Worm (Caenorhabditis elegans) whole organism, midembryonic: ENCODE data around the gene srj-38.

Experiments used
- T22C8.4 ChIP-seq: fragments of 200-800 bp; sonication (Bioruptor generic); IDR thresholded peaks from 2 replicates; pipeline ENCODE4 v1.3.6; 2022; ENCODE audit warnings: missing genetic modification characterization, missing compliant biosample characterization
- flt-1 ChIP-seq: fragments of 200-800 bp; sonication (Bioruptor generic); IDR thresholded peaks from 2 replicates; pipeline ENCODE4 v1.3.6; 2022; ENCODE audit warnings: missing genetic modification characterization, missing compliant biosample characterization
- klf-2 ChIP-seq: fragments of 200-800 bp; sonication (Bioruptor generic); conservative IDR thresholded peaks from 2 replicates; pipeline ENCODE4 v1.3.6; 2022; ENCODE audit warnings: missing genetic modification reagents, missing genetic modification characterization, missing compliant biosample characterization
- med-1 ChIP-seq: sonication (generic microtip); optimal IDR thresholded peaks from 2 replicates; lab custom pipeline; 2017; ENCODE audit warnings: missing genetic modification characterization, mild to moderate bottlenecking, missing compliant biosample characterization, antibody characterized with exemption, missing genetic modification reagents; ENCODE audit not compliant: insufficient read depth
- ref-1 ChIP-seq: fragments of 200-800 bp; sonication (Bioruptor generic); conservative IDR thresholded peaks from 2 replicates; pipeline ENCODE4 v1.3.6; 2022; ENCODE audit warnings: missing genetic modification reagents, missing genetic modification characterization, missing compliant biosample characterization
- ztf-23 ChIP-seq: fragments of 200-800 bp; sonication (Bioruptor generic); IDR thresholded peaks from 2 replicates; pipeline ENCODE4 v1.3.6; 2022; ENCODE audit warnings: missing genetic modification reagents, missing genetic modification characterization, missing compliant biosample characterization
- ztf-29 ChIP-seq: fragments of 200-800 bp; sonication (Bioruptor generic); IDR thresholded peaks from 2 replicates; pipeline ENCODE4 v1.3.6; 2022; ENCODE audit warnings: missing genetic modification reagents, missing genetic modification characterization, missing compliant biosample characterization

ce11 chrV:858841-859456 lies 25.3 kb downstream of the srj-38 start:
- TF ChIP-seq klf-2 (GFP tag; lab: Robert Waterston, UW) (no peak), T22C8.4 (GFP tag; lab: Robert Waterston, UW) (no peak), ztf-23 (GFP tag; lab: Robert Waterston, UW) (no peak), med-1 (GFP tag; lab: Kevin White, UChicago) (no peak), ref-1 (GFP tag; lab: Robert Waterston, UW) (no peak; the same call in 1 of the 2 replicates), flt-1 (GFP tag; lab: Robert Waterston, UW) (0 out of 2 replicates have a peak, but pooled peaks have one; percentile 49), ztf-29 (GFP tag; lab: Robert Waterston, UW) (0 out of 2 replicates have a peak, but pooled peaks have one; percentile 17)
